Worm (Caenorhabditis elegans): Measurements from ENCODE around the gene F48F7.3.

ce11 chrX:13937350-13937749 is 26.0 kb upstream of the F48F7.3 start:
- TF ChIP-seq W03F9.2 (tag; optimal IDR thresholded peaks at IDR 0.05) (no peak), him-1 (tag; optimal IDR thresholded peaks at IDR 0.05) (no peak), dao-5 (tag; optimal IDR thresholded peaks at IDR 0.05) (no peak)

Measured in whole organism, L4/young adult.